Fruit fly (Drosophila melanogaster) whole organism, embryonic: ENCODE results near the gene CG42592.

Source experiments
- Atf6 ChIP-seq: fragments of 200-800 bp; sonication (Bioruptor generic); IDR thresholded peaks from 2 replicates; pipeline ENCODE4 v1.3.6; 2022; ENCODE audit warnings: missing biosample characterization, missing genetic modification characterization
- Awh ChIP-seq: fragments of 200-800 bp; sonication (Bioruptor generic); IDR thresholded peaks from 2 replicates; pipeline ENCODE4, ENCODE4 v1.3.6; 2022; ENCODE audit warnings: missing biosample characterization, missing genetic modification characterization
- BEAF-32 ChIP-seq: fragments of 200-800 bp; sonication (Bioruptor generic); optimal IDR thresholded peaks from 3 replicates; lab custom pipeline; 2017; ENCODE audit warnings: missing biosample characterization, missing genetic modification characterization, mild to moderate bottlenecking, moderate library complexity, missing genetic modification reagents
- C15 ChIP-seq: fragments of 200-800 bp; sonication (Bioruptor generic); IDR thresholded peaks from 3 replicates; pipeline ENCODE4 v1.3.6; 2022; ENCODE audit warnings: missing biosample characterization, missing genetic modification characterization
- CG10321 ChIP-seq: fragments of 200-800 bp; sonication (Bioruptor generic); IDR thresholded peaks from 2 replicates; pipeline ENCODE4 v1.3.6; 2022; ENCODE audit warnings: missing biosample characterization, missing genetic modification characterization
- CG10543 ChIP-seq: fragments of 200-800 bp; sonication (Bioruptor generic); optimal IDR thresholded peaks from 3 replicates; lab custom pipeline; 2017; ENCODE audit warnings: missing biosample characterization, mild to moderate bottlenecking, missing genetic modification characterization, moderate library complexity
- CG10959 ChIP-seq: fragments of 200-800 bp; sonication (Bioruptor generic); IDR thresholded peaks from 2 replicates; pipeline ENCODE4 v1.3.6; 2022; ENCODE audit warnings: missing biosample characterization, missing genetic modification characterization
- CG10979 ChIP-seq: fragments of 200-800 bp; sonication (Bioruptor generic); optimal IDR thresholded peaks from 2 replicates; lab custom pipeline; 2018; ENCODE audit warnings: missing biosample characterization, mild to moderate bottlenecking, missing genetic modification characterization, moderate library complexity
- CG11085 ChIP-seq: fragments of 200-800 bp; sonication (Bioruptor generic); IDR thresholded peaks from 2 replicates; pipeline ENCODE4 v1.3.6; 2022; ENCODE audit warnings: missing biosample characterization, missing genetic modification characterization
- CG13775 ChIP-seq: fragments of 200-800 bp; sonication (Bioruptor generic); optimal IDR thresholded peaks from 3 replicates; lab custom pipeline; 2017; ENCODE audit warnings: missing biosample characterization, mild to moderate bottlenecking, missing genetic modification characterization
- CG16779 ChIP-seq: fragments of 200-800 bp; sonication (Bioruptor generic); IDR thresholded peaks from 2 replicates; pipeline ENCODE4 v1.3.6; 2022; ENCODE audit warnings: missing biosample characterization, missing genetic modification characterization
- CG17912 ChIP-seq: fragments of 200-800 bp; sonication (Bioruptor generic); optimal IDR thresholded peaks from 2 replicates; lab custom pipeline; 2018; ENCODE audit warnings: missing biosample characterization, mild to moderate bottlenecking, missing genetic modification characterization
- CG2202 ChIP-seq: fragments of 200-800 bp; sonication (Bioruptor generic); optimal IDR thresholded peaks from 2 replicates; lab custom pipeline; 2018; ENCODE audit warnings: missing biosample characterization, mild to moderate bottlenecking, missing genetic modification characterization
- CG3163 ChIP-seq: fragments of 200-800 bp; sonication (Bioruptor generic); optimal IDR thresholded peaks from 3 replicates; lab custom pipeline; 2016; ENCODE audit warnings: missing biosample characterization, missing genetic modification characterization
- CG34422 ChIP-seq: fragments of 200-800 bp; sonication (Bioruptor generic); IDR thresholded peaks from 3 replicates; pipeline ENCODE4 v1.3.6; 2022; ENCODE audit warnings: missing biosample characterization, missing genetic modification characterization
- CG43689 ChIP-seq: fragments of 200-800 bp; sonication (Bioruptor generic); IDR thresholded peaks from 2 replicates; pipeline ENCODE4 v1.3.6; 2022; ENCODE audit warnings: missing biosample characterization, missing genetic modification characterization
- CG7357 ChIP-seq: fragments of 200-800 bp; sonication (Bioruptor generic); IDR thresholded peaks from 3 replicates; pipeline ENCODE4 v1.3.6; 2022; ENCODE audit warnings: missing biosample characterization, missing genetic modification characterization
- CG7372 ChIP-seq: fragments of 200-800 bp; sonication (Bioruptor generic); IDR thresholded peaks from 2 replicates; pipeline ENCODE4 v1.3.6; 2022; ENCODE audit warnings: missing biosample characterization, missing genetic modification characterization
- CG8089 ChIP-seq: fragments of 200-800 bp; sonication (Bioruptor generic); optimal IDR thresholded peaks from 3 replicates; lab custom pipeline; 2016; ENCODE audit warnings: missing biosample characterization, missing genetic modification characterization
- Drgx ChIP-seq: fragments of 200-800 bp; sonication (Bioruptor generic); IDR thresholded peaks from 2 replicates; pipeline ENCODE4 v1.3.6; 2022; ENCODE audit warnings: missing biosample characterization, missing genetic modification characterization
- Ets65A ChIP-seq: fragments of 200-800 bp; sonication (Bioruptor generic); peaks from one replicate; lab custom pipeline; 2016; ENCODE audit warnings: missing biosample characterization, missing genetic modification characterization
- HLH4C ChIP-seq: fragments of 200-800 bp; sonication (Bioruptor generic); IDR thresholded peaks from 3 replicates; pipeline ENCODE4 v1.3.6; 2022; ENCODE audit warnings: missing biosample characterization, missing genetic modification characterization; ENCODE audit not compliant: partially characterized antibody
- Hr51 ChIP-seq, 2 experiments: fragments of 200-800 bp; sonication (Bioruptor generic); optimal IDR thresholded peaks; 2 replicates in 1 of 2; 3 replicates in 1 of 2; lab custom pipeline; 2016 to 2018; ENCODE audit warnings: missing biosample characterization in 2 of 2, missing genetic modification characterization in 2 of 2, mild to moderate bottlenecking in 1 of 2, moderate library complexity in 1 of 2
- MESR4 ChIP-seq: fragments of 200-800 bp; sonication (Bioruptor generic); optimal IDR thresholded peaks from 2 replicates; lab custom pipeline; 2018; ENCODE audit warnings: missing biosample characterization, mild to moderate bottlenecking, missing genetic modification characterization, moderate library complexity
- Max ChIP-seq: fragments of 200-800 bp; sonication (Bioruptor generic); optimal IDR thresholded peaks from 2 replicates; lab custom pipeline; 2016; ENCODE audit warnings: missing biosample characterization, mild to moderate bottlenecking, missing genetic modification characterization
- Med ChIP-seq: fragments of 200-800 bp; sonication (Bioruptor generic); peaks from one replicate; lab custom pipeline; 2016; ENCODE audit warnings: missing biosample characterization, missing genetic modification characterization, mild to moderate bottlenecking, inconsistent platforms, moderate library complexity
- NfI ChIP-seq: fragments of 200-800 bp; sonication (Bioruptor generic); optimal IDR thresholded peaks from 3 replicates; lab custom pipeline; 2018; ENCODE audit warnings: missing biosample characterization, mild to moderate bottlenecking, missing genetic modification characterization, moderate library complexity
- Optix ChIP-seq: fragments of 200-800 bp; sonication (Bioruptor generic); IDR thresholded peaks from 3 replicates; pipeline ENCODE4 v1.3.6; 2022; ENCODE audit warnings: missing biosample characterization, missing genetic modification characterization
- Sox102F ChIP-seq: fragments of 200-800 bp; sonication (Bioruptor generic); optimal IDR thresholded peaks from 2 replicates; lab custom pipeline; 2018; ENCODE audit warnings: missing biosample characterization, mild to moderate bottlenecking, missing genetic modification characterization, moderate library complexity
- Ssrp ChIP-seq: fragments of 200-800 bp; sonication (Bioruptor generic); optimal IDR thresholded peaks from 2 replicates; lab custom pipeline; 2018; ENCODE audit warnings: missing biosample characterization, mild to moderate bottlenecking, missing genetic modification characterization, moderate library complexity
- Stat92E ChIP-seq, 3 experiments: fragments of >200 bp in 2 of 3; fragments of 200-800 bp in 1 of 3; sonication (Bioruptor generic) in 1 of 3; optimal IDR thresholded peaks; 2 replicates each; lab custom pipeline; 2017 to 2019; ENCODE audit warnings: missing biosample characterization in 3 of 3, missing genetic modification characterization in 3 of 3, mild to moderate bottlenecking in 1 of 3, moderate library complexity in 1 of 3
- Trl ChIP-seq, 3 experiments: fragments of >200 bp in 2 of 3; fragments of 200-800 bp in 1 of 3; sonication (Bioruptor generic) in 1 of 3; optimal IDR thresholded peaks; 2 replicates in 1 of 3; 3 replicates in 2 of 3; lab custom pipeline; 2016 to 2017; ENCODE audit warnings: missing biosample characterization in 1 of 3, missing genetic modification characterization in 1 of 3
- Usf ChIP-seq: fragments of 200-800 bp; sonication (Bioruptor generic); optimal IDR thresholded peaks from 2 replicates; lab custom pipeline; 2017; ENCODE audit warnings: missing genotype, missing biosample characterization, missing genetic modification characterization
- bcd ChIP-seq: fragments of 200-800 bp; sonication (Bioruptor generic); optimal IDR thresholded peaks from 2 replicates; lab custom pipeline; 2017; ENCODE audit warnings: missing biosample characterization, mild to moderate bottlenecking, missing genetic modification characterization
- bsh ChIP-seq, 2 experiments: fragments of 200-800 bp; sonication (Bioruptor generic); optimal IDR thresholded peaks; 2 replicates each; lab custom pipeline; 2017 to 2018; ENCODE audit warnings: mild to moderate bottlenecking in 2 of 2, missing biosample characterization in 2 of 2, missing genetic modification characterization in 2 of 2, moderate library complexity in 1 of 2
- chif ChIP-seq, 2 experiments: fragments of 200-800 bp; sonication (Bioruptor generic); optimal IDR thresholded peaks; 3 replicates each; lab custom pipeline; 2016; ENCODE audit warnings: missing biosample characterization in 2 of 2, missing genetic modification characterization in 2 of 2
- ci ChIP-seq: fragments of 200-800 bp; sonication (Bioruptor generic); IDR thresholded peaks from 3 replicates; pipeline ENCODE4 v1.3.6; 2022; ENCODE audit warnings: missing biosample characterization, missing genetic modification characterization
- corto ChIP-seq: fragments of 200-800 bp; sonication (Bioruptor generic); optimal IDR thresholded peaks from 2 replicates; lab custom pipeline; 2016; ENCODE audit warnings: missing biosample characterization, mild to moderate bottlenecking, missing genetic modification characterization, moderate library complexity
- crc ChIP-seq: fragments of 200-800 bp; sonication (Bioruptor generic); optimal IDR thresholded peaks from 2 replicates; lab custom pipeline; 2016; ENCODE audit warnings: missing biosample characterization, missing genetic modification characterization
- crp ChIP-seq, 2 experiments: fragments of 200-800 bp; sonication (Bioruptor generic); optimal IDR thresholded peaks; 2 replicates in 1 of 2; 3 replicates in 1 of 2; lab custom pipeline; 2017; ENCODE audit warnings: missing biosample characterization in 2 of 2, missing genetic modification characterization in 2 of 2, mild to moderate bottlenecking in 1 of 2, moderate library complexity in 1 of 2
- exex ChIP-seq: fragments of 200-800 bp; sonication (Bioruptor generic); optimal IDR thresholded peaks from 4 replicates; lab custom pipeline; 2018; ENCODE audit warnings: missing biosample characterization, mild to moderate bottlenecking, missing genetic modification characterization, moderate library complexity
- grn ChIP-seq: fragments of 200-800 bp; sonication (Bioruptor generic); optimal IDR thresholded peaks from 3 replicates; lab custom pipeline; 2017; ENCODE audit warnings: missing biosample characterization, missing genetic modification characterization
- lov ChIP-seq, 2 experiments: fragments of 200-800 bp in 1 of 2; fragments of >200 bp in 1 of 2; sonication (Bioruptor generic) in 1 of 2; IDR thresholded peaks in 1 of 2; optimal IDR thresholded peaks in 1 of 2; 2 replicates in 1 of 2; 3 replicates in 1 of 2; pipeline versions ENCODE4 v1.3.6 to Lab custom; 2017 to 2022; ENCODE audit warnings: missing biosample characterization in 1 of 2, missing genetic modification characterization in 1 of 2
- luna ChIP-seq: fragments of 200-800 bp; sonication (Bioruptor generic); optimal IDR thresholded peaks from 2 replicates; lab custom pipeline; 2016; ENCODE audit warnings: missing biosample characterization, missing genetic modification characterization
- pum ChIP-seq: fragments of 200-800 bp; sonication (Bioruptor generic); optimal IDR thresholded peaks from 2 replicates; lab custom pipeline; 2016; ENCODE audit warnings: missing biosample characterization, missing genetic modification characterization
- tio ChIP-seq: fragments of 200-800 bp; sonication (Bioruptor generic); optimal IDR thresholded peaks from 2 replicates; lab custom pipeline; 2017; ENCODE audit warnings: missing biosample characterization, missing genetic modification characterization, inconsistent platforms
- z ChIP-seq: fragments of 200-800 bp; sonication (Bioruptor generic); IDR thresholded peaks from 3 replicates; pipeline ENCODE4 v1.3.6; 2022; ENCODE audit warnings: missing biosample characterization, missing genetic modification characterization

The CG42592 gene

DNA sequence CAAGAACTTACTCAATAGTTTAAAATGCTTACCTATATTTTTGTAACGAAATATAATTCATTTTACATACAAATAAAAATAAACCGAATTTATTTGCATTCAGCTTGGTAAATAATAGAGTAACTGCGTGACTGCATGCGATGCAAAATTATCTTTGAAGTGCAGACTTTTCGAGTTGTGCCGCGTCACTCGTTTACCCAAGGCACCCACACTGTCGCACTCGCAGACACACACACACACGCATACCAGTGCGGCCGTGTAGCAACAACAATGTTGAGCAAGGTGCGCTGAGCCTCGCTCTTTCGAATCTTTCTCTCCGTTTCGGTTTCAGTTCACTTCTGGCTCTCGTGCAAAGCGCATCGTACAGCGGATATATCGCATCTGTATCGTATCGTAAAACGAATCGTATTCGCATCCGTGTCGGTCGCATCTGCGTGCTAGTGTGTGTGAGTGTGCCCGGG is 40.7 kb upstream of the CG42592 start, which contains the start of gene CG31038 (continued):
- no peak for TF ChIP-seq bcd (GFP tag; lab: Kevin White, UChicago)
- TF ChIP-seq CG34422 (GFP tag; lab: Robert Waterston, UW), result peak; percentile 71; the same call in 1 of the 3 replicates
- TF ChIP-seq Hr51 (GFP tag; optimal IDR thresholded peaks at IDR 0.05; lab: Kevin White, UChicago), result peak in 1 of 2 experiments; percentile 25
- TF ChIP-seq corto, result peak; percentile 34
- no peak for TF ChIP-seq CG17912 (GFP tag; lab: Kevin White, UChicago)
- TF ChIP-seq CG10321 (GFP tag; lab: Robert Waterston, UW), result no peak
- no peak for TF ChIP-seq CG10959
- TF ChIP-seq Usf (GFP tag; lab: Kevin White, UChicago), result no peak
- peak; percentile 10 for TF ChIP-seq Sox102F (GFP tag; lab: Kevin White, UChicago)
- no peak for TF ChIP-seq chif (GFP tag; optimal IDR thresholded peaks at IDR 0.05; lab: Kevin White, UChicago)
- no peak for TF ChIP-seq Atf6
- no peak for TF ChIP-seq exex (tag; lab: Kevin White, UChicago)
- peak in 1 of 3 experiments; percentile 32 for TF ChIP-seq Stat92E (GFP tag; optimal IDR thresholded peaks at IDR 0.05; lab: Kevin White, UChicago)
- TF ChIP-seq CG11085 (GFP tag; lab: Robert Waterston, UW), result no peak
- peak; percentile 80 for TF ChIP-seq z (GFP tag; lab: Robert Waterston, UW)
- TF ChIP-seq NfI, result no peak
- peak; percentile 60 for TF ChIP-seq grn (GFP tag; lab: Kevin White, UChicago)
- peak; percentile 42; the same call in 1 of the 3 replicates for TF ChIP-seq HLH4C (GFP tag; lab: Robert Waterston, UW)
- no peak for TF ChIP-seq CG13775
- no peak for TF ChIP-seq CG7357
- TF ChIP-seq CG8089 (GFP tag; lab: Kevin White, UChicago), result no peak
- TF ChIP-seq MESR4 (GFP tag; lab: Kevin White, UChicago), result peak; percentile 15
- no peak for TF ChIP-seq crp (GFP tag; optimal IDR thresholded peaks at IDR 0.05; lab: Kevin White, UChicago)
- no peak for TF ChIP-seq pum (GFP tag; lab: Kevin White, UChicago)
- TF ChIP-seq Awh, result no peak; the same call in 1 of the 2 replicates
- TF ChIP-seq Drgx, result peak; percentile 34; the same call in 1 of the 2 replicates
- peak; percentile 79 for TF ChIP-seq CG3163 (GFP tag; lab: Kevin White, UChicago)
- TF ChIP-seq luna (GFP tag; lab: Kevin White, UChicago), result no peak
- no peak for TF ChIP-seq CG43689 (GFP tag; lab: Robert Waterston, UW)
- TF ChIP-seq BEAF-32 (GFP tag; lab: Kevin White, UChicago), result peak; percentile 13

DNA sequence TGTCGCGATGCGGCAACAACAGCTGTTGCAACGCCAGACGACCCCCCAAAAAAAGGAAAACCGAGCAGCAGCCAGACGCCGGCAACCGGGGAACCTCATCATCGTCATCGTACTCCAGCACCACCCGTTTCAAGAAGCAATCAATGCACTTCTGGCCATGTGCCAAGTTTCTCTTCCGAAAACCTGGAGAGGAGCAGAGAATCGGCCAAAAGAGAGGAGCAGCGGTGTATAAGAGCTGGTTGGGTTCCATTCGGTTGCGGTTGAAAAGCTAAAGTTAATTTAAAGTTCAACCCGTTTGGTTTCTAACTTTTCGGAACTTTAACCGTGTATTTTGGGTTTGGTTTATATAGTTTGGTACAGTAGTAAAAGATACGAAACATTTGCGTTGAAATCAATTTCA is 40.1 kb upstream of the CG42592 start:
- TF ChIP-seq Ets65A (GFP tag; lab: Kevin White, UChicago) (peak; percentile 82), Trl (optimal IDR thresholded peaks at IDR 0.05; lab: Kevin White, UChicago) (peak in 1 of 2 experiments; percentile 54), Trl (GFP tag; optimal IDR thresholded peaks at IDR 0.05; lab: Kevin White, UChicago) (no peak), CG3163 (GFP tag; lab: Kevin White, UChicago) (peak; percentile 23), Max (GFP tag; lab: Kevin White, UChicago) (no peak), CG10543 (GFP tag; lab: Kevin White, UChicago) (no peak)

DNA sequence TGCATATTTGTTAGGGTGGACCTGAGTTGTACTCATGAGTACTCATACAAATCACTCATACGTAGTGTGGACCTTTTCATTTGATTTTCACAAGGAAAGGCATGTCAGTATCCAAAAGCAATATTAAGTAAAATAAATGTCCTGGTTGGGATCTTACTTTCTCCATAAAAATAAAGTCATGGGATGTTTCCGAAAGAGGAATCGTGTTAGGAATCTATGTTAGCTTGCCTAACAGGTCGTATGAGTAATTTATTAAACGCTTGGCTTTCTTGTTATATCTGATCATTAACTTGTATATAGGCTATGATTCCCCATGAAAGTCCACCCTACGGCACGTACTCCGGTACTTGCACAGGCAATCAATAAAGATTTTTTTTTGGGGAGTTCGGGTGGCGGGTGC is 39.7 kb upstream of the CG42592 start:
- no peak for TF ChIP-seq CG2202 (tag; lab: Kevin White, UChicago)
- no peak for TF ChIP-seq crc (GFP tag; lab: Kevin White, UChicago)
- peak; percentile 44 for TF ChIP-seq CG7372 (GFP tag; lab: Robert Waterston, UW)
- TF ChIP-seq tio (GFP tag; lab: Kevin White, UChicago), result no peak
- peak; percentile 4 for TF ChIP-seq CG10979 (tag; lab: Kevin White, UChicago)
- peak in 1 of 2 experiments; percentile 52 for TF ChIP-seq bsh (GFP tag; optimal IDR thresholded peaks at IDR 0.05; lab: Kevin White, UChicago)
- no peak for TF ChIP-seq Optix (GFP tag; lab: Robert Waterston, UW)
- 0 out of 3 replicates have a peak, but pooled peaks have one; percentile 54 for TF ChIP-seq ci
- TF ChIP-seq lov (optimal IDR thresholded peaks at IDR 0.05; lab: Kevin White, UChicago), result no peak
- no peak for TF ChIP-seq lov (GFP tag; IDR thresholded peaks at IDR 0.05; lab: Robert Waterston, UW)
- TF ChIP-seq Drgx, result peak; percentile 75
- no peak for TF ChIP-seq CG16779 (GFP tag; lab: Robert Waterston, UW)
- TF ChIP-seq Med (GFP tag; lab: Kevin White, UChicago), result peak; percentile 12
- TF ChIP-seq C15 (GFP tag; lab: Robert Waterston, UW), result no peak
- TF ChIP-seq Ssrp, result no peak
